Fruit fly (Drosophila melanogaster): ENCODE measurements around the gene Vps45.

Gene Vps45

DNA sequence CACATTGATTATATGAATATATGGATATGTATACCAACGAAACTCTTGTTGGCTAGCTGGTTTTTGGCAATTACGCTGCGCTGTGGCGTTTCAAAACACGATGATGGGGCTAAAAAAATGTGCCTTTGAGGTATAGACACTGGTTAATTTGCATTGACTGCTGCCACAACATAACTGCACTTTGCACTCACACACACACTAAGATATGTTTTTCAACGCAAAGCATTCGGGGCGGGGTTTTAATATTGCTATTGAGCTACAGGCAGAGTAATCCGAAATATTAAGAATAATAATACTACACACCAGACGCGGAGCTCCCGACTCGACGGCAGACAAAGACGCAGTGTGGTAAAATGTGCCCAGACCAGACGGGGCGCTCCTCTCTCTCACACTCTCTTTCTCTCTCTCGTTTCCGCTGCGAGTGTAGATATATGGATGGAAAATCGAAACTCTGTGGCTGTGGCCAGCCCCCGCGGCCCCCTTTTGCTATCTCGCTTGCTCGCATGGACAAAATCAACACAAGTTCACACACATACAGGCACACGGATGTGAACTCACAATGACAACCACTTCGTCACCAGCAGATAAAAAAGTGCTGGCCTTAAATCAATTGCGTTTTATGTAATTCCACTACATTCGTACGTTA is 12.6 kb upstream of the Vps45 start (continued):
- TF ChIP-seq Meics (GFP tag; optimal IDR thresholded peaks at IDR 0.05): peak; percentile 64
- TF ChIP-seq Dad (GFP tag; optimal IDR thresholded peaks at IDR 0.05): peak; percentile 11
- TF ChIP-seq Fer1 (GFP tag; optimal IDR thresholded peaks at IDR 0.05): peak; percentile 82
- TF ChIP-seq CG8281 (tag; optimal IDR thresholded peaks at IDR 0.05): peak; percentile 11
- TF ChIP-seq bab2 (GFP tag; optimal IDR thresholded peaks at IDR 0.05): peak; percentile 5
- TF ChIP-seq corto (GFP tag; optimal IDR thresholded peaks at IDR 0.05): peak; percentile 44
- peak; percentile 82 for TF ChIP-seq CG18599 (GFP tag; optimal IDR thresholded peaks at IDR 0.05)
- no peak for TF ChIP-seq CG4404 (GFP tag; IDR thresholded peaks at IDR 0.05)
- peak in 1 of 2 experiments; percentile 17 for TF ChIP-seq Hr51 (GFP tag; optimal IDR thresholded peaks at IDR 0.05)
- TF ChIP-seq CG4424 (GFP tag; optimal IDR thresholded peaks at IDR 0.05): no peak
- TF ChIP-seq CG8359 (GFP tag; optimal IDR thresholded peaks at IDR 0.05; ENCODE audit: borderline replicate concordance): no peak
- peak; percentile 62 for TF ChIP-seq scrt (GFP tag; optimal IDR thresholded peaks at IDR 0.05)
- TF ChIP-seq CG17186 (GFP tag; optimal IDR thresholded peaks at IDR 0.05): peak; percentile 26
- TF ChIP-seq chn (GFP tag; optimal IDR thresholded peaks at IDR 0.05): peak; percentile 76
- TF ChIP-seq CG3065 (GFP tag; optimal IDR thresholded peaks at IDR 0.05): no peak
- peak; percentile 52 for TF ChIP-seq CG6254 (GFP tag; optimal IDR thresholded peaks at IDR 0.05)
- peak; percentile 31 for TF ChIP-seq NfI (GFP tag; optimal IDR thresholded peaks at IDR 0.05)
- TF ChIP-seq CG15269 (tag; optimal IDR thresholded peaks at IDR 0.05): peak; percentile 4
- no peak for TF ChIP-seq CG8290 (GFP tag; optimal IDR thresholded peaks at IDR 0.05)
- TF ChIP-seq CG8290 (tag; optimal IDR thresholded peaks at IDR 0.05): peak; percentile 46 to 73
- TF ChIP-seq Eip74EF (GFP tag; optimal IDR thresholded peaks at IDR 0.05): peak in 1 of 2 experiments; percentile 83
- peak; percentile 27 for TF ChIP-seq Sry-δ (GFP tag; optimal IDR thresholded peaks at IDR 0.05)
- peak; percentile 25 for TF ChIP-seq lilli (GFP tag; optimal IDR thresholded peaks at IDR 0.05)
- TF ChIP-seq ara (GFP tag; IDR thresholded peaks at IDR 0.05): no peak
- TF ChIP-seq CG10274 (GFP tag; optimal IDR thresholded peaks at IDR 0.05): no peak
- peak; percentile 56 for TF ChIP-seq CG4328 (GFP tag; optimal IDR thresholded peaks at IDR 0.05)
- TF ChIP-seq nerfin-1 (tag; optimal IDR thresholded peaks at IDR 0.05): peak; percentile 43
- TF ChIP-seq sisA (GFP tag; IDR thresholded peaks at IDR 0.05): no peak
- peak; percentile 21 for TF ChIP-seq CG2120 (GFP tag; optimal IDR thresholded peaks at IDR 0.05)
- peak in 1 of 2 experiments; percentile 9 for TF ChIP-seq bsh (GFP tag; optimal IDR thresholded peaks at IDR 0.05)
- TF ChIP-seq CG5953 (GFP tag; IDR thresholded peaks at IDR 0.05): no peak
- TF ChIP-seq p53 (GFP tag; optimal IDR thresholded peaks at IDR 0.05): no peak
- peak; percentile 94 for TF ChIP-seq CG10543 (GFP tag; optimal IDR thresholded peaks at IDR 0.05)
- peak; percentile 70 for TF ChIP-seq HHEX (GFP tag; optimal IDR thresholded peaks at IDR 0.05)
- TF ChIP-seq CG6765 (GFP tag; optimal IDR thresholded peaks at IDR 0.05): peak; percentile 82
- TF ChIP-seq pita (GFP tag; optimal IDR thresholded peaks at IDR 0.05): no peak
- peak; percentile 32 for TF ChIP-seq CG8089 (GFP tag; optimal IDR thresholded peaks at IDR 0.05)
- TF ChIP-seq HLHmδ (GFP tag; optimal IDR thresholded peaks at IDR 0.05): peak; percentile 95
- TF ChIP-seq Elba2 (GFP tag; optimal IDR thresholded peaks at IDR 0.05): no peak
- TF ChIP-seq dan (GFP tag; IDR thresholded peaks at IDR 0.05): no peak
- peak; percentile 3 for TF ChIP-seq ac (GFP tag; optimal IDR thresholded peaks at IDR 0.05)
- peak; percentile 59 for TF ChIP-seq D (optimal IDR thresholded peaks at IDR 0.05)
- peak; percentile 8 for TF ChIP-seq D (GFP tag; optimal IDR thresholded peaks at IDR 0.05)
- TF ChIP-seq Hsf (GFP tag; optimal IDR thresholded peaks at IDR 0.05): no peak
- peak; percentile 13 for TF ChIP-seq CTCF (GFP tag; optimal IDR thresholded peaks at IDR 0.05)
- peak; percentile 41 for TF ChIP-seq CG17359 (tag; optimal IDR thresholded peaks at IDR 0.05)
- TF ChIP-seq CG4282 (GFP tag; optimal IDR thresholded peaks at IDR 0.05): peak; percentile 18
- no peak for TF ChIP-seq CG42726 (GFP tag; IDR thresholded peaks at IDR 0.05; ENCODE audit: partially characterized antibody)
- no peak for TF ChIP-seq Dip3 (GFP tag; optimal IDR thresholded peaks at IDR 0.05)
- no peak for TF ChIP-seq chm (GFP tag; IDR thresholded peaks at IDR 0.05)

All from whole organism, embryonic.